Fruit fly (Drosophila melanogaster) whole organism, prepupa: Measurements from ENCODE around the gene CG32679.
A peak's percentile ranks its signal among the peaks of the same experiment; 100 is the strongest.

ENCODE experiments used
- Blimp-1 ChIP-seq: fragments of 200-800 bp; sonication (Bioruptor generic); optimal IDR thresholded peaks from 3 replicates; lab custom pipeline; 2017; ENCODE audit warnings: missing biosample characterization, missing genetic modification characterization, mild to moderate bottlenecking, moderate library complexity, missing genetic modification reagents
- CG10631 ChIP-seq: fragments of 200-800 bp; sonication (Bioruptor generic); optimal IDR thresholded peaks from 2 replicates; lab custom pipeline; 2016; ENCODE audit warnings: missing biosample characterization, missing genetic modification characterization
- CG11294 ChIP-seq: fragments of 200-800 bp; sonication (Bioruptor generic); IDR thresholded peaks from 2 replicates; pipeline ENCODE4 v1.3.6; 2022; ENCODE audit warnings: missing biosample characterization, missing genetic modification characterization
- CG15336 ChIP-seq: fragments of 200-800 bp; sonication (Bioruptor generic); IDR thresholded peaks from 2 replicates; pipeline ENCODE4 v1.3.6; 2022; ENCODE audit warnings: missing biosample characterization, missing genetic modification characterization
- CG1621 ChIP-seq: fragments of 200-800 bp; sonication (Bioruptor generic); optimal IDR thresholded peaks from 3 replicates; lab custom pipeline; 2018; ENCODE audit warnings: missing biosample characterization, mild to moderate bottlenecking, missing genetic modification characterization
- CG16779 ChIP-seq: fragments of 200-800 bp; sonication (Bioruptor generic); optimal IDR thresholded peaks from 3 replicates; lab custom pipeline; 2017; ENCODE audit warnings: missing biosample characterization, mild to moderate bottlenecking, missing genetic modification characterization
- CG3032 ChIP-seq: fragments of 200-800 bp; optimal IDR thresholded peaks from 2 replicates; lab custom pipeline; 2019; ENCODE audit warnings: missing biosample characterization, mild to moderate bottlenecking, missing genetic modification characterization, moderate library complexity
- CG31627 ChIP-seq: fragments of 200-800 bp; sonication (Bioruptor generic); optimal IDR thresholded peaks from 3 replicates; lab custom pipeline; 2016; ENCODE audit warnings: missing biosample characterization, missing genetic modification characterization
- CG32006 ChIP-seq: fragments of 200-800 bp; sonication (Bioruptor generic); optimal IDR thresholded peaks from 3 replicates; lab custom pipeline; 2017; ENCODE audit warnings: missing biosample characterization, mild to moderate bottlenecking, missing genetic modification characterization
- CG3919 ChIP-seq: fragments of 200-800 bp; sonication (Bioruptor generic); optimal IDR thresholded peaks from 3 replicates; lab custom pipeline; 2016; ENCODE audit warnings: missing biosample characterization, missing genetic modification characterization
- CG4318 ChIP-seq: fragments of 200-800 bp; sonication (Bioruptor generic); optimal IDR thresholded peaks from 3 replicates; lab custom pipeline; 2017; ENCODE audit warnings: missing biosample characterization, mild to moderate bottlenecking, missing genetic modification characterization
- CG6808 ChIP-seq: fragments of 200-800 bp; sonication (Bioruptor generic); optimal IDR thresholded peaks from 3 replicates; lab custom pipeline; 2017; ENCODE audit warnings: missing biosample characterization, missing genetic modification characterization, mild to moderate bottlenecking, moderate library complexity, missing genetic modification reagents
- CG6854 ChIP-seq: fragments of 200-800 bp; sonication (Bioruptor generic); optimal IDR thresholded peaks from 2 replicates; lab custom pipeline; 2017; ENCODE audit warnings: missing biosample characterization, mild to moderate bottlenecking, missing genetic modification characterization
- CG7368 ChIP-seq: fragments of 200-800 bp; sonication (Bioruptor generic); optimal IDR thresholded peaks from 3 replicates; lab custom pipeline; 2016; ENCODE audit warnings: missing biosample characterization, missing genetic modification characterization
- CG8119 ChIP-seq: fragments of 200-800 bp; sonication (Bioruptor generic); IDR thresholded peaks from 3 replicates; pipeline ENCODE4 v1.3.6; 2022; ENCODE audit warnings: missing biosample characterization, missing genetic modification characterization
- CG8319 ChIP-seq: fragments of 200-800 bp; sonication (Bioruptor generic); optimal IDR thresholded peaks from 3 replicates; lab custom pipeline; 2016; ENCODE audit warnings: missing biosample characterization, missing genetic modification characterization
- CG8632 ChIP-seq: fragments of 200-800 bp; sonication (Bioruptor generic); optimal IDR thresholded peaks from 3 replicates; lab custom pipeline; 2016; ENCODE audit warnings: missing biosample characterization, missing genetic modification characterization
- Eip75B ChIP-seq: fragments of 200-800 bp; sonication (Bioruptor generic); optimal IDR thresholded peaks from 3 replicates; lab custom pipeline; 2016; ENCODE audit warnings: missing biosample characterization, missing genetic modification characterization
- Eip78C ChIP-seq: fragments of 200-800 bp; sonication (Bioruptor generic); peaks from one replicate; lab custom pipeline; 2016; ENCODE audit warnings: missing biosample characterization, missing genetic modification characterization
- Eip93F ChIP-seq: fragments of 200-800 bp; sonication (Bioruptor generic); optimal IDR thresholded peaks from 2 replicates; lab custom pipeline; 2016; ENCODE audit warnings: missing biosample characterization, mild to moderate bottlenecking, missing genetic modification characterization
- Ets96B ChIP-seq: fragments of 200-800 bp; optimal IDR thresholded peaks from 2 replicates; lab custom pipeline; 2019; ENCODE audit warnings: missing biosample characterization, mild to moderate bottlenecking, missing genetic modification characterization, moderate library complexity
- Gug ChIP-seq: fragments of 200-800 bp; sonication (Bioruptor generic); IDR thresholded peaks from 2 replicates; pipeline ENCODE4 v1.3.6; 2022; ENCODE audit warnings: missing biosample characterization, missing genetic modification characterization
- Hr38 ChIP-seq: sonication (Bioruptor generic); optimal IDR thresholded peaks from 2 replicates; lab custom pipeline; 2016; ENCODE audit warnings: missing biosample characterization, missing genetic modification characterization
- Hr39 ChIP-seq: fragments of 200-800 bp; sonication (Bioruptor generic); optimal IDR thresholded peaks from 2 replicates; lab custom pipeline; 2016; ENCODE audit warnings: missing biosample characterization, missing genetic modification characterization
- Hr4 ChIP-seq: fragments of 200-800 bp; sonication (Bioruptor generic); optimal IDR thresholded peaks from 3 replicates; lab custom pipeline; 2016; ENCODE audit warnings: missing biosample characterization, missing genetic modification characterization
- Lpt ChIP-seq: fragments of 200-800 bp; sonication (Bioruptor generic); optimal IDR thresholded peaks from 3 replicates; lab custom pipeline; 2016; ENCODE audit warnings: missing biosample characterization, missing genetic modification characterization
- Met ChIP-seq: fragments of 200-800 bp; sonication (Bioruptor generic); optimal IDR thresholded peaks from 3 replicates; lab custom pipeline; 2016; ENCODE audit warnings: missing biosample characterization, missing genetic modification characterization
- OdsH ChIP-seq: fragments of 200-800 bp; sonication (Bioruptor generic); optimal IDR thresholded peaks from 3 replicates; lab custom pipeline; 2016; ENCODE audit warnings: missing biosample characterization, missing genetic modification characterization
- Smox ChIP-seq: fragments of 200-800 bp; sonication (Bioruptor generic); optimal IDR thresholded peaks from 3 replicates; lab custom pipeline; 2016; ENCODE audit warnings: missing biosample characterization, missing genetic modification characterization
- Sox102F ChIP-seq: fragments of 200-800 bp; sonication (Bioruptor generic); optimal IDR thresholded peaks from 2 replicates; lab custom pipeline; 2016; ENCODE audit warnings: missing biosample characterization, mild to moderate bottlenecking, missing genetic modification characterization
- Sox14 ChIP-seq: fragments of 200-800 bp; sonication (Bioruptor generic); optimal IDR thresholded peaks from 3 replicates; lab custom pipeline; 2016; ENCODE audit warnings: missing biosample characterization, missing genetic modification characterization
- Sox15 ChIP-seq: fragments of 200-800 bp; sonication (Bioruptor generic); optimal IDR thresholded peaks from 3 replicates; lab custom pipeline; 2016; ENCODE audit warnings: missing biosample characterization, missing genetic modification characterization
- acj6 ChIP-seq: fragments of 200-800 bp; sonication (Bioruptor generic); optimal IDR thresholded peaks from 3 replicates; lab custom pipeline; 2016; ENCODE audit warnings: missing biosample characterization, missing genetic modification characterization
- cyc ChIP-seq: fragments of 200-800 bp; sonication (Bioruptor generic); optimal IDR thresholded peaks from 3 replicates; lab custom pipeline; 2016; ENCODE audit warnings: missing biosample characterization, missing genetic modification characterization
- dac ChIP-seq: fragments of 200-800 bp; sonication (Bioruptor generic); optimal IDR thresholded peaks from 2 replicates; lab custom pipeline; 2017; ENCODE audit warnings: missing biosample characterization, mild to moderate bottlenecking, missing genetic modification characterization
- esn ChIP-seq: fragments of 200-800 bp; sonication (Bioruptor generic); optimal IDR thresholded peaks from 2 replicates; lab custom pipeline; 2016; ENCODE audit warnings: missing biosample characterization, mild to moderate bottlenecking, missing genetic modification characterization, moderate library complexity
- fkh ChIP-seq: fragments of 200-800 bp; sonication (Bioruptor generic); optimal IDR thresholded peaks from 3 replicates; lab custom pipeline; 2017; ENCODE audit warnings: missing biosample characterization, mild to moderate bottlenecking, missing genetic modification characterization, moderate library complexity
- lz ChIP-seq: fragments of 200-800 bp; sonication (Bioruptor generic); optimal IDR thresholded peaks from 3 replicates; lab custom pipeline; 2016; ENCODE audit warnings: missing biosample characterization, missing genetic modification characterization
- net ChIP-seq: fragments of 200-800 bp; sonication (Bioruptor generic); optimal IDR thresholded peaks from 3 replicates; lab custom pipeline; 2016; ENCODE audit warnings: missing biosample characterization, missing genetic modification characterization
- pdm3 ChIP-seq: fragments of 200-800 bp; sonication (Bioruptor generic); optimal IDR thresholded peaks from 3 replicates; lab custom pipeline; 2016; ENCODE audit warnings: missing biosample characterization, missing genetic modification characterization
- ss ChIP-seq, 2 experiments: fragments of 200-800 bp; sonication (Bioruptor generic); optimal IDR thresholded peaks; 2 replicates in 1 of 2; 3 replicates in 1 of 2; lab custom pipeline; 2017 to 2018; ENCODE audit warnings: mild to moderate bottlenecking in 2 of 2, missing biosample characterization in 2 of 2, missing genetic modification characterization in 2 of 2, moderate library complexity in 1 of 2
- svp ChIP-seq: fragments of 200-800 bp; sonication (Bioruptor generic); peaks from one replicate; lab custom pipeline; 2016; ENCODE audit warnings: missing biosample characterization, missing genetic modification characterization
- topi ChIP-seq: fragments of 200-800 bp; sonication (Bioruptor generic); optimal IDR thresholded peaks from 3 replicates; lab custom pipeline; 2016; ENCODE audit warnings: missing biosample characterization, missing genetic modification characterization
- vri ChIP-seq: fragments of 200-800 bp; sonication (Bioruptor generic); optimal IDR thresholded peaks from 3 replicates; lab custom pipeline; 2016; ENCODE audit warnings: missing biosample characterization, mild to moderate bottlenecking, missing genetic modification characterization

Gene CG32679

dm6 chrX:10333352-10333751, 33.9 kb downstream of the CG32679 start, which contains the start of gene CG43740:
Gene CG43740 (plus strand): TSS chrX:10333652.
- no peak for TF ChIP-seq Sox102F (GFP tag; lab: Kevin White, UChicago)
- no peak for TF ChIP-seq CG15336
- TF ChIP-seq CG6808 (GFP tag; lab: Kevin White, UChicago): no peak
- no peak for TF ChIP-seq lz (GFP tag; lab: Kevin White, UChicago)
- no peak for TF ChIP-seq Blimp-1 (GFP tag; lab: Kevin White, UChicago)
- no peak for TF ChIP-seq Hr38 (GFP tag; lab: Kevin White, UChicago)
- no peak for TF ChIP-seq CG31627 (GFP tag; lab: Kevin White, UChicago)
- no peak for TF ChIP-seq Eip93F
- no peak for TF ChIP-seq CG6854 (GFP tag; lab: Kevin White, UChicago)
- no peak for TF ChIP-seq Eip75B (GFP tag; lab: Kevin White, UChicago)
- TF ChIP-seq CG10631 (GFP tag; lab: Kevin White, UChicago): no peak
- no peak for TF ChIP-seq Sox14 (GFP tag; lab: Kevin White, UChicago)
- TF ChIP-seq Ets96B (tag; lab: Kevin White, UChicago): no peak
- TF ChIP-seq Lpt (GFP tag; lab: Kevin White, UChicago): no peak
- TF ChIP-seq topi (GFP tag; lab: Kevin White, UChicago): no peak

dm6 chrX:10331718-10332117, 35.6 kb downstream of the CG32679 start, which contains the start of gene CG15306:
Gene CG15306 (minus strand): TSS chrX:10331818.
- TF ChIP-seq CG32006 (GFP tag; lab: Kevin White, UChicago): no peak
- TF ChIP-seq cyc (GFP tag; lab: Kevin White, UChicago): no peak
- TF ChIP-seq Sox102F (GFP tag; lab: Kevin White, UChicago): no peak
- TF ChIP-seq Hr4 (GFP tag; lab: Kevin White, UChicago): no peak
- TF ChIP-seq CG10631 (GFP tag; lab: Kevin White, UChicago): no peak
- TF ChIP-seq Lpt (GFP tag; lab: Kevin White, UChicago): no peak
- no peak for TF ChIP-seq CG8632 (GFP tag; lab: Kevin White, UChicago)

dm6 chrX:10329659-10330289, 37.5 kb downstream of the CG32679 start, which contains the start of gene Gip:
Gene Gip (minus strand): TSS chrX:10329872.
- TF ChIP-seq Gug (GFP tag; lab: Robert Waterston, UW) (no peak), Eip93F (peak; percentile 47), OdsH (GFP tag; lab: Kevin White, UChicago) (no peak), fkh (GFP tag; lab: Kevin White, UChicago) (peak; percentile 69), Met (peak; percentile 27), CG4318 (GFP tag; lab: Kevin White, UChicago) (no peak), Sox15 (GFP tag; lab: Kevin White, UChicago) (no peak), CG31627 (GFP tag; lab: Kevin White, UChicago) (no peak), topi (GFP tag; lab: Kevin White, UChicago) (peak; percentile 56), CG8119 (GFP tag; lab: Robert Waterston, UW) (peak; percentile 29; the same call in 1 of the 3 replicates), CG8319 (GFP tag; lab: Kevin White, UChicago) (no peak), CG15336 (peak; percentile 28; the same call in 1 of the 2 replicates), pdm3 (GFP tag; lab: Kevin White, UChicago) (peak; percentile 22), CG10631 (GFP tag; lab: Kevin White, UChicago) (no peak), Sox102F (GFP tag; lab: Kevin White, UChicago) (no peak), CG11294 (GFP tag; lab: Robert Waterston, UW) (no peak), Blimp-1 (GFP tag; lab: Kevin White, UChicago) (no peak), Ets96B (tag; lab: Kevin White, UChicago) (no peak), CG3919 (GFP tag; lab: Kevin White, UChicago) (peak; percentile 47), CG6808 (GFP tag; lab: Kevin White, UChicago) (no peak), net (GFP tag; lab: Kevin White, UChicago) (peak; percentile 40), esn (GFP tag; lab: Kevin White, UChicago) (peak; percentile 54), CG3032 (tag; lab: Kevin White, UChicago) (no peak), Lpt (GFP tag; lab: Kevin White, UChicago) (no peak), Smox (GFP tag; lab: Kevin White, UChicago) (no peak), Sox14 (GFP tag; lab: Kevin White, UChicago) (peak; percentile 21), acj6 (no peak), CG1621 (tag; lab: Kevin White, UChicago) (peak; percentile 77), Eip78C (GFP tag; lab: Kevin White, UChicago) (peak; percentile 80), ss (GFP tag; optimal IDR thresholded peaks at IDR 0.05; lab: Kevin White, UChicago) (peak in 1 of 2 experiments; percentile 48), Eip75B (GFP tag; lab: Kevin White, UChicago) (peak; percentile 26), dac (GFP tag; lab: Kevin White, UChicago) (no peak), svp (GFP tag; lab: Kevin White, UChicago) (peak; percentile 91), CG7368 (GFP tag; lab: Kevin White, UChicago) (no peak), CG16779 (peak; percentile 7), Hr4 (GFP tag; lab: Kevin White, UChicago) (no peak), cyc (GFP tag; lab: Kevin White, UChicago) (no peak), Hr39 (GFP tag; lab: Kevin White, UChicago) (no peak), vri (GFP tag; lab: Kevin White, UChicago) (peak; percentile 64)
